Fruit fly (Drosophila melanogaster): ENCODE data around the gene Xrp1.

Gene Xrp1

dm6 chr3R:18912782-18913331 lies 1.9 kb upstream of the Xrp1 start, which contains the start of gene Sgsh (continued):
- TF ChIP-seq fd96Cb (tag; optimal IDR thresholded peaks at IDR 0.05) (no peak), row (GFP tag; IDR thresholded peaks at IDR 0.05) (peak; percentile 30; the same call in 2 of the 3 replicates), CHES-1-like (GFP tag; optimal IDR thresholded peaks at IDR 0.05) (no peak), Xrp1 (GFP tag; IDR thresholded peaks at IDR 0.05) (peak; percentile 49; the same call in 1 of the 2 replicates), Jarid2 (GFP tag; optimal IDR thresholded peaks at IDR 0.05) (no peak), ara (GFP tag; IDR thresholded peaks at IDR 0.05) (0 out of 2 replicates have a peak, but pooled peaks have one; percentile 19), btn (GFP tag; optimal IDR thresholded peaks at IDR 0.05) (no peak), CG12769 (tag; optimal IDR thresholded peaks at IDR 0.05) (no peak), aop (GFP tag; IDR thresholded peaks at IDR 0.05) (no peak), CG30403 (GFP tag; optimal IDR thresholded peaks at IDR 0.05) (no peak), Trl (optimal IDR thresholded peaks at IDR 0.05) (peak in 1 of 2 experiments; percentile 54), Trl (GFP tag; optimal IDR thresholded peaks at IDR 0.05) (no peak), gem (tag; optimal IDR thresholded peaks at IDR 0.05) (peak; percentile 1), Med (GFP tag) (no peak), GATAe (GFP tag; conservative IDR thresholded peaks at IDR 0.05) (no peak), nmo (GFP tag; optimal IDR thresholded peaks at IDR 0.05) (no peak), TFAM (GFP tag; optimal IDR thresholded peaks at IDR 0.05) (no peak), CG7357 (GFP tag; IDR thresholded peaks at IDR 0.05) (no peak), CG33557 (GFP tag; optimal IDR thresholded peaks at IDR 0.05) (no peak), CG10267 (tag; optimal IDR thresholded peaks at IDR 0.05) (no peak), Poxn (GFP tag; IDR thresholded peaks at IDR 0.05) (no peak), CG8478 (optimal IDR thresholded peaks at IDR 0.05) (no peak), fd3F (GFP tag; optimal IDR thresholded peaks at IDR 0.05) (no peak), prd (optimal IDR thresholded peaks at IDR 0.05) (no peak), prd (GFP tag; IDR thresholded peaks at IDR 0.05) (0 out of 3 replicates have a peak, but pooled peaks have one; percentile 5), ERR (GFP tag; optimal IDR thresholded peaks at IDR 0.05) (no peak), CG6689 (GFP tag; IDR thresholded peaks at IDR 0.05) (no peak), Oaz (GFP tag; IDR thresholded peaks at IDR 0.05) (no peak), vvl (GFP tag; IDR thresholded peaks at IDR 0.05) (no peak), H15 (GFP tag; IDR thresholded peaks at IDR 0.05) (no peak), gfzf (GFP tag; optimal IDR thresholded peaks at IDR 0.05) (no peak), Sox100B (GFP tag; optimal IDR thresholded peaks at IDR 0.05) (no peak), Aef1 (GFP tag; IDR thresholded peaks at IDR 0.05) (no peak), CG17612 (GFP tag; IDR thresholded peaks at IDR 0.05) (no peak), Hr3 (GFP tag; optimal IDR thresholded peaks at IDR 0.05) (no peak), z (GFP tag; IDR thresholded peaks at IDR 0.05) (0 out of 3 replicates have a peak, but pooled peaks have one; percentile 30), CG31441 (GFP tag; IDR thresholded peaks at IDR 0.05) (no peak), grau (tag; optimal IDR thresholded peaks at IDR 0.05) (peak; percentile 87), CG31224 (GFP tag; IDR thresholded peaks at IDR 0.05) (no peak), CG1602 (GFP tag; optimal IDR thresholded peaks at IDR 0.05) (no peak), CG2875 (GFP tag; optimal IDR thresholded peaks at IDR 0.05) (no peak), CG2202 (tag; optimal IDR thresholded peaks at IDR 0.05) (no peak), kah (GFP tag; optimal IDR thresholded peaks at IDR 0.05) (no peak), CG11504 (tag; optimal IDR thresholded peaks at IDR 0.05) (no peak), CG10543 (GFP tag; optimal IDR thresholded peaks at IDR 0.05) (no peak)

Measured in whole organism, embryonic.